Fruit fly (Drosophila melanogaster): Measurements from ENCODE around the gene ng3.

Gene ng3

DNA sequence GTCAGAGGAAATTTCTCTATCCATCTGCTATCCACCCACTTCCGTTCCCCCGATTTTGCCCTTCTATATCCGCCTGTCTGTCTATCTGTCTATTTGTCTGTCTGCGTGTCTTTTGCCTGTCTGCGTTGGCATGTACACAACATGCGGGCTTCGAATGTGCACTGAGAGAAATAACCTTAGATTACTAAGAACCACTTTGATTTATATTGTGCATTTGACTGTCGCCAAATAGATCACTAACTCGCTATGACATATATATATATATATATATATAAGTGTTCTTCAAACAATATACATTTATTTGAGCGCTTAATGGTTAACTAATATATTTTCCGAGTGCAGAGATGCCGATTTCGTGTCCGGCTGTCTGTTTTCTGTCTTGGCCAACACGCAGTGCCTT is 8.2 kb downstream of the ng3 start (continued):
- no peak for TF ChIP-seq Ets65A (GFP tag)
- TF ChIP-seq pum (GFP tag; optimal IDR thresholded peaks at IDR 0.05), result no peak
- no peak for TF ChIP-seq CG6765 (GFP tag; optimal IDR thresholded peaks at IDR 0.05)
- TF ChIP-seq CG3281 (GFP tag; optimal IDR thresholded peaks at IDR 0.05), result peak; percentile 26
- peak; percentile 64 for TF ChIP-seq lab (GFP tag; optimal IDR thresholded peaks at IDR 0.05)
- TF ChIP-seq nom (GFP tag; optimal IDR thresholded peaks at IDR 0.05), result no peak
- no peak for TF ChIP-seq salm (tag; optimal IDR thresholded peaks at IDR 0.05)
- peak; percentile 20 for TF ChIP-seq CG11504 (tag; optimal IDR thresholded peaks at IDR 0.05)
- TF ChIP-seq CG12219 (GFP tag; optimal IDR thresholded peaks at IDR 0.05), result no peak
- no peak for TF ChIP-seq Dp (GFP tag; optimal IDR thresholded peaks at IDR 0.05)
- TF ChIP-seq CG4707 (GFP tag; optimal IDR thresholded peaks at IDR 0.05), result no peak
- no peak for TF ChIP-seq emc (GFP tag; optimal IDR thresholded peaks at IDR 0.05)
- no peak for TF ChIP-seq CG17568 (GFP tag; optimal IDR thresholded peaks at IDR 0.05)
- no peak for TF ChIP-seq CG5245 (GFP tag; optimal IDR thresholded peaks at IDR 0.05)
- TF ChIP-seq jumu (GFP tag; optimal IDR thresholded peaks at IDR 0.05), result no peak
- TF ChIP-seq tgo (GFP tag; IDR thresholded peaks at IDR 0.05), result no peak
- TF ChIP-seq dmrt99B (tag; optimal IDR thresholded peaks at IDR 0.05), result peak; percentile 8
- TF ChIP-seq tap (tag; optimal IDR thresholded peaks at IDR 0.05), result no peak
- TF ChIP-seq Hey (tag; optimal IDR thresholded peaks at IDR 0.05), result no peak
- TF ChIP-seq CG4854 (GFP tag; optimal IDR thresholded peaks at IDR 0.05), result no peak
- no peak for TF ChIP-seq CG3065 (GFP tag; optimal IDR thresholded peaks at IDR 0.05)
- TF ChIP-seq CG18619 (GFP tag; optimal IDR thresholded peaks at IDR 0.05), result no peak
- no peak for TF ChIP-seq CG10209 (GFP tag; optimal IDR thresholded peaks at IDR 0.05)
- TF ChIP-seq CG2199 (GFP tag; IDR thresholded peaks at IDR 0.05), result no peak
- TF ChIP-seq fd3F (GFP tag; optimal IDR thresholded peaks at IDR 0.05), result no peak
- no peak for TF ChIP-seq stc (GFP tag; IDR thresholded peaks at IDR 0.05)
- peak; percentile 59 for TF ChIP-seq CG18599 (GFP tag; optimal IDR thresholded peaks at IDR 0.05)
- TF ChIP-seq CG16813 (GFP tag; IDR thresholded peaks at IDR 0.05; ENCODE audit: partially characterized antibody), result no peak
- no peak for TF ChIP-seq tin (GFP tag; optimal IDR thresholded peaks at IDR 0.05)
- no peak for TF ChIP-seq gem (tag; optimal IDR thresholded peaks at IDR 0.05)
- TF ChIP-seq CG9727 (GFP tag; optimal IDR thresholded peaks at IDR 0.05), result no peak
- TF ChIP-seq Lim3 (GFP tag; IDR thresholded peaks at IDR 0.05), result no peak
- TF ChIP-seq pfk (GFP tag; optimal IDR thresholded peaks at IDR 0.05), result no peak
- TF ChIP-seq Fer2 (tag; optimal IDR thresholded peaks at IDR 0.05), result no peak
- no peak for TF ChIP-seq CG14710 (tag; optimal IDR thresholded peaks at IDR 0.05)
- TF ChIP-seq CG11723 (GFP tag; optimal IDR thresholded peaks at IDR 0.05), result no peak
- no peak for TF ChIP-seq sob (GFP tag; IDR thresholded peaks at IDR 0.05)
- no peak for TF ChIP-seq Tbp (GFP tag; optimal IDR thresholded peaks at IDR 0.05)
- no peak for TF ChIP-seq CoRest (tag; optimal IDR thresholded peaks at IDR 0.05)
- no peak for TF ChIP-seq exex (tag; optimal IDR thresholded peaks at IDR 0.05)
- no peak for TF ChIP-seq en (GFP tag; optimal IDR thresholded peaks at IDR 0.05)
- TF ChIP-seq nerfin-2 (GFP tag; IDR thresholded peaks at IDR 0.05; ENCODE audit: partially characterized antibody), result no peak
- TF ChIP-seq CG8089 (GFP tag; optimal IDR thresholded peaks at IDR 0.05), result no peak
- no peak for TF ChIP-seq Awh (GFP tag; IDR thresholded peaks at IDR 0.05)
- TF ChIP-seq CG15696 (tag; optimal IDR thresholded peaks at IDR 0.05), result no peak
- no peak for TF ChIP-seq CG8281 (tag; optimal IDR thresholded peaks at IDR 0.05)
- TF ChIP-seq sima (GFP tag; optimal IDR thresholded peaks at IDR 0.05), result no peak
- peak; percentile 3 for TF ChIP-seq grau (tag; optimal IDR thresholded peaks at IDR 0.05)
- no peak for TF ChIP-seq zen (tag; optimal IDR thresholded peaks at IDR 0.05)
- TF ChIP-seq Usf (GFP tag; optimal IDR thresholded peaks at IDR 0.05), result no peak
- TF ChIP-seq slbo (GFP tag; IDR thresholded peaks at IDR 0.05), result no peak
